Fruit fly (Drosophila melanogaster) whole organism, embryonic: ENCODE measurements around the gene Cat.

Source experiments
- CG11456 ChIP-seq: fragments of 200-800 bp; sonication (Bioruptor generic); IDR thresholded peaks from 3 replicates; pipeline ENCODE4 v1.3.6; 2022; ENCODE audit warnings: missing biosample characterization, missing genetic modification characterization
- CG12769 ChIP-seq: fragments of 200-800 bp; sonication (Bioruptor generic); optimal IDR thresholded peaks from 2 replicates; lab custom pipeline; 2019; ENCODE audit warnings: missing biosample characterization, mild to moderate bottlenecking, missing genetic modification characterization, moderate library complexity
- CG15479 ChIP-seq: fragments of 200-800 bp; sonication (Bioruptor generic); optimal IDR thresholded peaks from 3 replicates; lab custom pipeline; 2019; ENCODE audit warnings: missing biosample characterization, mild to moderate bottlenecking, missing genetic modification characterization, moderate library complexity
- CG1647 ChIP-seq: fragments of 200-800 bp; sonication (Bioruptor generic); optimal IDR thresholded peaks from 3 replicates; lab custom pipeline; 2016; ENCODE audit warnings: missing biosample characterization, missing genetic modification characterization
- CG2199 ChIP-seq: fragments of 200-800 bp; sonication (Bioruptor generic); IDR thresholded peaks from 3 replicates; pipeline ENCODE4 v1.3.6; 2022; ENCODE audit warnings: missing biosample characterization, missing genetic modification characterization
- CG31441 ChIP-seq: fragments of 200-800 bp; sonication (Bioruptor generic); IDR thresholded peaks from 2 replicates; pipeline ENCODE4 v1.3.6; 2022; ENCODE audit warnings: missing biosample characterization, missing genetic modification characterization
- CG32532 ChIP-seq: fragments of 200-800 bp; sonication (Bioruptor generic); IDR thresholded peaks from 2 replicates; pipeline ENCODE4 v1.3.6; 2022; ENCODE audit warnings: missing biosample characterization, missing genetic modification characterization
- CG32767 ChIP-seq: fragments of 200-800 bp; sonication (Bioruptor generic); IDR thresholded peaks from 2 replicates; pipeline ENCODE4 v1.3.6; 2022; ENCODE audit warnings: missing biosample characterization, missing genetic modification characterization
- CG4360 ChIP-seq: fragments of 200-800 bp; sonication (Bioruptor generic); IDR thresholded peaks from 2 replicates; pipeline ENCODE4 v1.3.6; 2022; ENCODE audit warnings: missing biosample characterization, missing genetic modification characterization
- CG6813 ChIP-seq: fragments of 200-800 bp; sonication (Bioruptor generic); optimal IDR thresholded peaks from 2 replicates; lab custom pipeline; 2017; ENCODE audit warnings: missing biosample characterization, missing genetic modification characterization, mild to moderate bottlenecking, moderate library complexity, missing genetic modification reagents
- CG7357 ChIP-seq: fragments of 200-800 bp; sonication (Bioruptor generic); IDR thresholded peaks from 3 replicates; pipeline ENCODE4 v1.3.6; 2022; ENCODE audit warnings: missing biosample characterization, missing genetic modification characterization
- CG8359 ChIP-seq: fragments of 200-800 bp; sonication (Bioruptor generic); optimal IDR thresholded peaks from 2 replicates; lab custom pipeline; 2017; ENCODE audit warnings: missing biosample characterization, mild to moderate bottlenecking, missing genetic modification characterization, borderline replicate concordance
- Camta ChIP-seq: fragments of 200-800 bp; sonication (Bioruptor generic); optimal IDR thresholded peaks from 2 replicates; lab custom pipeline; 2016; ENCODE audit warnings: missing biosample characterization, missing genetic modification characterization
- Fer1 ChIP-seq: fragments of 200-800 bp; sonication (Bioruptor generic); optimal IDR thresholded peaks from 2 replicates; lab custom pipeline; 2017; ENCODE audit warnings: missing biosample characterization, mild to moderate bottlenecking, missing genetic modification characterization
- HLH4C ChIP-seq: fragments of 200-800 bp; sonication (Bioruptor generic); IDR thresholded peaks from 3 replicates; pipeline ENCODE4 v1.3.6; 2022; ENCODE audit warnings: missing biosample characterization, missing genetic modification characterization; ENCODE audit not compliant: partially characterized antibody
- HLHmδ ChIP-seq: fragments of 200-800 bp; sonication (Bioruptor generic); optimal IDR thresholded peaks from 2 replicates; lab custom pipeline; 2018; ENCODE audit warnings: missing biosample characterization, mild to moderate bottlenecking, missing genetic modification characterization, moderate library complexity
- Kr ChIP-seq: fragments of 200-800 bp; sonication (Bioruptor generic); optimal IDR thresholded peaks from 2 replicates; lab custom pipeline; 2017; ENCODE audit warnings: missing biosample characterization, mild to moderate bottlenecking, missing genetic modification characterization
- Med ChIP-seq: fragments of 200-800 bp; sonication (Bioruptor generic); peaks from one replicate; lab custom pipeline; 2016; ENCODE audit warnings: missing biosample characterization, missing genetic modification characterization, mild to moderate bottlenecking, inconsistent platforms, moderate library complexity
- Mrtf ChIP-seq: fragments of 200-800 bp; sonication (Bioruptor generic); IDR thresholded peaks from 3 replicates; pipeline ENCODE4 v1.3.6; 2022; ENCODE audit warnings: missing biosample characterization, missing genetic modification characterization
- Pdp1 ChIP-seq, 2 experiments: fragments of 200-800 bp; sonication (Bioruptor generic); optimal IDR thresholded peaks; 3 replicates each; lab custom pipeline; 2016; ENCODE audit warnings: missing biosample characterization in 2 of 2, missing genetic modification characterization in 2 of 2, mild to moderate bottlenecking in 1 of 2, moderate library complexity in 1 of 2
- Stat92E ChIP-seq, 3 experiments: fragments of >200 bp in 2 of 3; fragments of 200-800 bp in 1 of 3; sonication (Bioruptor generic) in 1 of 3; optimal IDR thresholded peaks; 2 replicates each; lab custom pipeline; 2017 to 2019; ENCODE audit warnings: missing biosample characterization in 3 of 3, missing genetic modification characterization in 3 of 3, mild to moderate bottlenecking in 1 of 3, moderate library complexity in 1 of 3
- ato ChIP-seq: fragments of 200-800 bp; sonication (Bioruptor generic); IDR thresholded peaks from 2 replicates; pipeline ENCODE4 v1.3.6; 2022; ENCODE audit warnings: missing biosample characterization, missing genetic modification characterization; ENCODE audit not compliant: partially characterized antibody
- bbx ChIP-seq: fragments of 200-800 bp; sonication (Bioruptor generic); IDR thresholded peaks from 2 replicates; pipeline ENCODE4 v1.3.6; 2022; ENCODE audit warnings: missing biosample characterization, missing genetic modification characterization; ENCODE audit not compliant: partially characterized antibody
- cad ChIP-seq: fragments of >200 bp; optimal IDR thresholded peaks from 2 replicates; lab custom pipeline; 2017; ENCODE audit warnings: missing biosample characterization, missing genetic modification characterization
- cg ChIP-seq: fragments of 200-800 bp; sonication (Bioruptor generic); optimal IDR thresholded peaks from 3 replicates; lab custom pipeline; 2019; ENCODE audit warnings: missing biosample characterization, mild to moderate bottlenecking, missing genetic modification characterization, moderate library complexity
- chinmo ChIP-seq: fragments of 200-800 bp; sonication (Bioruptor generic); IDR thresholded peaks from 4 replicates; pipeline ENCODE4 v1.3.6; 2022; ENCODE audit warnings: missing biosample characterization, missing genetic modification characterization; ENCODE audit not compliant: partially characterized antibody
- cwo ChIP-seq: fragments of 200-800 bp; sonication (Bioruptor generic); optimal IDR thresholded peaks from 3 replicates; lab custom pipeline; 2017; ENCODE audit warnings: missing biosample characterization, missing genetic modification characterization, mild to moderate bottlenecking, moderate library complexity, missing genetic modification reagents
- dmrt99B ChIP-seq: fragments of 200-800 bp; sonication (Bioruptor generic); optimal IDR thresholded peaks from 2 replicates; lab custom pipeline; 2018; ENCODE audit warnings: missing biosample characterization, mild to moderate bottlenecking, missing genetic modification characterization, moderate library complexity
- eve ChIP-seq, 2 experiments: fragments of >200 bp; optimal IDR thresholded peaks; 2 replicates each; lab custom pipeline; 2017; ENCODE audit warnings: missing biosample characterization in 2 of 2, missing genetic modification characterization in 2 of 2
- gcm2 ChIP-seq: fragments of 200-800 bp; sonication (Bioruptor generic); optimal IDR thresholded peaks from 2 replicates; lab custom pipeline; 2016; ENCODE audit warnings: missing biosample characterization, missing genetic modification characterization
- hb ChIP-seq: fragments of 200-800 bp; sonication (Bioruptor generic); IDR thresholded peaks from 3 replicates; pipeline ENCODE4 v1.3.6; 2022; ENCODE audit warnings: missing biosample characterization, missing genetic modification characterization; ENCODE audit not compliant: partially characterized antibody
- kni ChIP-seq: fragments of 200-800 bp; sonication (Bioruptor generic); optimal IDR thresholded peaks from 3 replicates; lab custom pipeline; 2017; ENCODE audit warnings: mild to moderate bottlenecking, missing biosample characterization, missing genetic modification reagents, missing genetic modification characterization
- lab ChIP-seq: fragments of 200-800 bp; sonication (Bioruptor generic); optimal IDR thresholded peaks from 3 replicates; lab custom pipeline; 2017; ENCODE audit warnings: missing biosample characterization, missing genetic modification characterization, mild to moderate bottlenecking, moderate library complexity, missing genetic modification reagents
- lola ChIP-seq, 3 experiments: fragments of >200 bp in 2 of 3; fragments of 200-800 bp in 1 of 3; sonication (Bioruptor generic) in 1 of 3; optimal IDR thresholded peaks; 2 replicates each; lab custom pipeline; 2017 to 2019; ENCODE audit warnings: missing biosample characterization in 3 of 3, missing genetic modification characterization in 3 of 3, mild to moderate bottlenecking in 1 of 3, moderate library complexity in 1 of 3
- luna ChIP-seq: fragments of 200-800 bp; sonication (Bioruptor generic); optimal IDR thresholded peaks from 2 replicates; lab custom pipeline; 2016; ENCODE audit warnings: missing biosample characterization, missing genetic modification characterization
- oc ChIP-seq: fragments of 200-800 bp; sonication (Bioruptor generic); optimal IDR thresholded peaks from 2 replicates; lab custom pipeline; 2018; ENCODE audit warnings: missing biosample characterization, mild to moderate bottlenecking, missing genetic modification characterization, moderate library complexity
- pfk ChIP-seq: fragments of 200-800 bp; sonication (Bioruptor generic); optimal IDR thresholded peaks from 2 replicates; lab custom pipeline; 2018; ENCODE audit warnings: missing biosample characterization, mild to moderate bottlenecking, missing genetic modification characterization, moderate library complexity
- ranshi ChIP-seq: fragments of 200-800 bp; sonication (Bioruptor generic); IDR thresholded peaks from 2 replicates; pipeline ENCODE4 v1.3.6; 2022; ENCODE audit warnings: missing biosample characterization, missing genetic modification characterization
- repo ChIP-seq: fragments of 200-800 bp; sonication (Bioruptor generic); optimal IDR thresholded peaks from 2 replicates; lab custom pipeline; 2016; ENCODE audit warnings: missing biosample characterization, missing genetic modification characterization
- sd ChIP-seq: fragments of 200-800 bp; sonication (Bioruptor generic); optimal IDR thresholded peaks from 3 replicates; lab custom pipeline; 2018; ENCODE audit warnings: missing biosample characterization, mild to moderate bottlenecking, missing genetic modification characterization, moderate library complexity
- sens ChIP-seq: fragments of 200-800 bp; sonication (Bioruptor generic); peaks from one replicate; lab custom pipeline; 2016; ENCODE audit warnings: missing biosample characterization, missing genetic modification characterization
- sens-2 ChIP-seq: fragments of 200-800 bp; sonication (Bioruptor generic); IDR thresholded peaks from 2 replicates; pipeline ENCODE4 v1.3.6; 2022; ENCODE audit warnings: missing biosample characterization, missing genetic modification characterization
- seq ChIP-seq: fragments of 200-800 bp; sonication (Bioruptor generic); IDR thresholded peaks from 2 replicates; pipeline ENCODE4 v1.3.6; 2022; ENCODE audit warnings: missing biosample characterization, missing genetic modification characterization
- stwl ChIP-seq: fragments of 200-800 bp; sonication (Bioruptor generic); optimal IDR thresholded peaks from 3 replicates; lab custom pipeline; 2018; ENCODE audit warnings: missing biosample characterization, mild to moderate bottlenecking, missing genetic modification characterization, moderate library complexity
- sug ChIP-seq: fragments of 200-800 bp; optimal IDR thresholded peaks from 2 replicates; lab custom pipeline; 2019; ENCODE audit warnings: missing biosample characterization, mild to moderate bottlenecking, missing genetic modification characterization, moderate library complexity
- vvl ChIP-seq: fragments of 200-800 bp; sonication (Bioruptor generic); IDR thresholded peaks from 2 replicates; pipeline ENCODE4 v1.3.6; 2022; ENCODE audit warnings: missing biosample characterization, missing genetic modification characterization

The Cat gene

dm6 chr3L:18828318-18828717 lies 5.9 kb downstream of the Cat start (continued):
- TF ChIP-seq stwl (tag; lab: Kevin White, UChicago) (peak; percentile 97), hb (GFP tag; lab: Robert Waterston, UW) (peak; percentile 57; the same call in 2 of the 3 replicates), Fer1 (GFP tag; lab: Kevin White, UChicago) (peak; percentile 23), HLH4C (GFP tag; lab: Robert Waterston, UW) (peak; percentile 78), CG15479 (GFP tag; lab: Kevin White, UChicago) (no peak)

dm6 chr3L:18832195-18832594 lies 9.8 kb downstream of the Cat start:
- TF ChIP-seq sens (peak; percentile 25), CG8359 (GFP tag; lab: Kevin White, UChicago) (no peak), pfk (GFP tag; lab: Kevin White, UChicago) (peak; percentile 21), CG4360 (GFP tag; lab: Robert Waterston, UW) (no peak), chinmo (GFP tag; lab: Robert Waterston, UW) (0 out of 4 replicates have a peak, but pooled peaks have one; percentile 44), luna (GFP tag; lab: Kevin White, UChicago) (no peak), cad (GFP tag; lab: Kevin White, UChicago) (no peak), repo (no peak), dmrt99B (tag; lab: Kevin White, UChicago) (no peak), CG1647 (GFP tag; lab: Kevin White, UChicago) (no peak), Pdp1 (GFP tag; optimal IDR thresholded peaks at IDR 0.05; lab: Kevin White, UChicago) (peak in 1 of 2 experiments; percentile 57), ato (GFP tag; lab: Robert Waterston, UW) (no peak), ranshi (GFP tag; lab: Robert Waterston, UW) (no peak), vvl (GFP tag; lab: Robert Waterston, UW) (peak; percentile 50; the same call in 1 of the 2 replicates), Stat92E (GFP tag; optimal IDR thresholded peaks at IDR 0.05; lab: Kevin White, UChicago) (no peak), Camta (GFP tag; lab: Kevin White, UChicago) (no peak), Med (peak; percentile 56), eve (GFP tag; optimal IDR thresholded peaks at IDR 0.05; lab: Kevin White, UChicago) (peak in 1 of 2 experiments; percentile 52)

- 0 out of 2 replicates have a peak, but pooled peaks have one; percentile 32 for TF ChIP-seq seq (GFP tag; lab: Robert Waterston, UW)
- peak; percentile 2 for TF ChIP-seq CG12769
- TF ChIP-seq HLHmδ (GFP tag; lab: Kevin White, UChicago) = peak; percentile 41
- no peak for TF ChIP-seq CG31441
- TF ChIP-seq lab (GFP tag; lab: Kevin White, UChicago) = peak; percentile 74
- TF ChIP-seq CG11456 (GFP tag; lab: Robert Waterston, UW) = no peak
- peak; percentile 1 for TF ChIP-seq sug (tag; lab: Kevin White, UChicago)
- TF ChIP-seq kni (GFP tag; lab: Kevin White, UChicago) = peak; percentile 24
- peak; percentile 12 for TF ChIP-seq cg (GFP tag; lab: Kevin White, UChicago)
- TF ChIP-seq gcm2 (GFP tag; lab: Kevin White, UChicago) = no peak
- TF ChIP-seq sd (tag; lab: Kevin White, UChicago) = peak; percentile 18
- peak; percentile 55; the same call in 2 of the 3 replicates for TF ChIP-seq CG2199
- TF ChIP-seq cwo = peak; percentile 55
- TF ChIP-seq CG7357 (GFP tag; lab: Robert Waterston, UW) = no peak
- TF ChIP-seq CG32532 = no peak
- 0 out of 2 replicates have a peak, but pooled peaks have one; percentile 43 for TF ChIP-seq CG32767 (GFP tag; lab: Robert Waterston, UW)
- TF ChIP-seq sens-2 (GFP tag; lab: Robert Waterston, UW) = 0 out of 2 replicates have a peak, but pooled peaks have one; percentile 16
- TF ChIP-seq bbx (GFP tag; lab: Robert Waterston, UW) = 0 out of 2 replicates have a peak, but pooled peaks have one; percentile 24
- peak; percentile 73 for TF ChIP-seq Med
- peak in 1 of 3 experiments; percentile 22 for TF ChIP-seq lola (GFP tag; optimal IDR thresholded peaks at IDR 0.05; lab: Kevin White, UChicago)
- TF ChIP-seq CG6813 (GFP tag; lab: Kevin White, UChicago) = peak; percentile 39
- TF ChIP-seq Kr (GFP tag; lab: Kevin White, UChicago) = peak; percentile 35
- TF ChIP-seq oc = peak; percentile 33
- TF ChIP-seq Mrtf (GFP tag; lab: Robert Waterston, UW) = no peak
Observed at dm6 chr3L:18832708-18833107, 10.3 kb downstream of the Cat start.
